Fruit fly (Drosophila melanogaster) whole organism, prepupa: ENCODE data around the gene TyrR.

Experiments used
- Blimp-1 ChIP-seq: fragments of 200-800 bp; sonication (Bioruptor generic); optimal IDR thresholded peaks from 3 replicates; lab custom pipeline; 2017; ENCODE audit warnings: missing biosample characterization, missing genetic modification characterization, mild to moderate bottlenecking, moderate library complexity, missing genetic modification reagents
- CG10631 ChIP-seq: fragments of 200-800 bp; sonication (Bioruptor generic); optimal IDR thresholded peaks from 2 replicates; lab custom pipeline; 2016; ENCODE audit warnings: missing biosample characterization, missing genetic modification characterization
- CG10669 ChIP-seq: fragments of 200-800 bp; sonication (Bioruptor generic); optimal IDR thresholded peaks from 3 replicates; lab custom pipeline; 2018; ENCODE audit warnings: missing biosample characterization, mild to moderate bottlenecking, missing genetic modification characterization, moderate library complexity
- CG11294 ChIP-seq: fragments of 200-800 bp; sonication (Bioruptor generic); IDR thresholded peaks from 2 replicates; pipeline ENCODE4 v1.3.6; 2022; ENCODE audit warnings: missing biosample characterization, missing genetic modification characterization
- CG11902 ChIP-seq: fragments of 200-800 bp; sonication (Bioruptor generic); optimal IDR thresholded peaks from 3 replicates; lab custom pipeline; 2016; ENCODE audit warnings: missing biosample characterization, missing genetic modification characterization
- CG15336 ChIP-seq: fragments of 200-800 bp; sonication (Bioruptor generic); IDR thresholded peaks from 2 replicates; pipeline ENCODE4 v1.3.6; 2022; ENCODE audit warnings: missing biosample characterization, missing genetic modification characterization
- CG1621 ChIP-seq: fragments of 200-800 bp; sonication (Bioruptor generic); optimal IDR thresholded peaks from 3 replicates; lab custom pipeline; 2018; ENCODE audit warnings: missing biosample characterization, mild to moderate bottlenecking, missing genetic modification characterization
- CG16779 ChIP-seq: fragments of 200-800 bp; sonication (Bioruptor generic); optimal IDR thresholded peaks from 3 replicates; lab custom pipeline; 2017; ENCODE audit warnings: missing biosample characterization, mild to moderate bottlenecking, missing genetic modification characterization
- CG3032 ChIP-seq: fragments of 200-800 bp; optimal IDR thresholded peaks from 2 replicates; lab custom pipeline; 2019; ENCODE audit warnings: missing biosample characterization, mild to moderate bottlenecking, missing genetic modification characterization, moderate library complexity
- CG32006 ChIP-seq: fragments of 200-800 bp; sonication (Bioruptor generic); optimal IDR thresholded peaks from 3 replicates; lab custom pipeline; 2017; ENCODE audit warnings: missing biosample characterization, mild to moderate bottlenecking, missing genetic modification characterization
- CG34406 ChIP-seq: fragments of 200-800 bp; sonication (Bioruptor generic); optimal IDR thresholded peaks from 3 replicates; lab custom pipeline; 2016; ENCODE audit warnings: missing biosample characterization, missing genetic modification characterization
- CG4318 ChIP-seq: fragments of 200-800 bp; sonication (Bioruptor generic); optimal IDR thresholded peaks from 3 replicates; lab custom pipeline; 2017; ENCODE audit warnings: missing biosample characterization, mild to moderate bottlenecking, missing genetic modification characterization
- CG6163 ChIP-seq: fragments of 200-800 bp; sonication (Bioruptor generic); IDR thresholded peaks from 3 replicates; pipeline ENCODE4 v1.3.6; 2022; ENCODE audit warnings: missing biosample characterization, missing genetic modification characterization
- CG6792 ChIP-seq: fragments of 200-800 bp; sonication (Bioruptor generic); optimal IDR thresholded peaks from 3 replicates; lab custom pipeline; 2016; ENCODE audit warnings: missing biosample characterization, missing genetic modification characterization
- CG6854 ChIP-seq: fragments of 200-800 bp; sonication (Bioruptor generic); optimal IDR thresholded peaks from 2 replicates; lab custom pipeline; 2017; ENCODE audit warnings: missing biosample characterization, mild to moderate bottlenecking, missing genetic modification characterization
- CG8119 ChIP-seq: fragments of 200-800 bp; sonication (Bioruptor generic); IDR thresholded peaks from 3 replicates; pipeline ENCODE4 v1.3.6; 2022; ENCODE audit warnings: missing biosample characterization, missing genetic modification characterization
- CG8319 ChIP-seq: fragments of 200-800 bp; sonication (Bioruptor generic); optimal IDR thresholded peaks from 3 replicates; lab custom pipeline; 2016; ENCODE audit warnings: missing biosample characterization, missing genetic modification characterization
- CG9139 ChIP-seq: fragments of 200-800 bp; sonication (Bioruptor generic); optimal IDR thresholded peaks from 3 replicates; lab custom pipeline; 2017; ENCODE audit warnings: missing biosample characterization, mild to moderate bottlenecking, missing genetic modification characterization
- Eip75B ChIP-seq: fragments of 200-800 bp; sonication (Bioruptor generic); optimal IDR thresholded peaks from 3 replicates; lab custom pipeline; 2016; ENCODE audit warnings: missing biosample characterization, missing genetic modification characterization
- Eip78C ChIP-seq: fragments of 200-800 bp; sonication (Bioruptor generic); peaks from one replicate; lab custom pipeline; 2016; ENCODE audit warnings: missing biosample characterization, missing genetic modification characterization
- Eip93F ChIP-seq: fragments of 200-800 bp; sonication (Bioruptor generic); optimal IDR thresholded peaks from 2 replicates; lab custom pipeline; 2016; ENCODE audit warnings: missing biosample characterization, mild to moderate bottlenecking, missing genetic modification characterization
- Ets96B ChIP-seq: fragments of 200-800 bp; optimal IDR thresholded peaks from 2 replicates; lab custom pipeline; 2019; ENCODE audit warnings: missing biosample characterization, mild to moderate bottlenecking, missing genetic modification characterization, moderate library complexity
- Gug ChIP-seq: fragments of 200-800 bp; sonication (Bioruptor generic); IDR thresholded peaks from 2 replicates; pipeline ENCODE4 v1.3.6; 2022; ENCODE audit warnings: missing biosample characterization, missing genetic modification characterization
- Hr39 ChIP-seq: fragments of 200-800 bp; sonication (Bioruptor generic); optimal IDR thresholded peaks from 2 replicates; lab custom pipeline; 2016; ENCODE audit warnings: missing biosample characterization, missing genetic modification characterization
- Lpt ChIP-seq: fragments of 200-800 bp; sonication (Bioruptor generic); optimal IDR thresholded peaks from 3 replicates; lab custom pipeline; 2016; ENCODE audit warnings: missing biosample characterization, missing genetic modification characterization
- Sox102F ChIP-seq: fragments of 200-800 bp; sonication (Bioruptor generic); optimal IDR thresholded peaks from 2 replicates; lab custom pipeline; 2016; ENCODE audit warnings: missing biosample characterization, mild to moderate bottlenecking, missing genetic modification characterization
- Sox15 ChIP-seq: fragments of 200-800 bp; sonication (Bioruptor generic); optimal IDR thresholded peaks from 3 replicates; lab custom pipeline; 2016; ENCODE audit warnings: missing biosample characterization, missing genetic modification characterization
- achi ChIP-seq: fragments of 200-800 bp; sonication (Bioruptor generic); optimal IDR thresholded peaks from 3 replicates; lab custom pipeline; 2016; ENCODE audit warnings: missing biosample characterization, missing genetic modification characterization
- acj6 ChIP-seq: fragments of 200-800 bp; sonication (Bioruptor generic); optimal IDR thresholded peaks from 3 replicates; lab custom pipeline; 2016; ENCODE audit warnings: missing biosample characterization, missing genetic modification characterization
- dac ChIP-seq: fragments of 200-800 bp; sonication (Bioruptor generic); optimal IDR thresholded peaks from 2 replicates; lab custom pipeline; 2017; ENCODE audit warnings: missing biosample characterization, mild to moderate bottlenecking, missing genetic modification characterization
- dsx ChIP-seq: fragments of 200-800 bp; optimal IDR thresholded peaks from 3 replicates; lab custom pipeline; 2019; ENCODE audit warnings: missing biosample characterization, mild to moderate bottlenecking, missing genetic modification characterization, moderate library complexity; ENCODE audit not compliant: poor library complexity, severe bottlenecking
- eg ChIP-seq: fragments of 200-800 bp; sonication (Bioruptor generic); IDR thresholded peaks from 3 replicates; pipeline ENCODE4 v1.3.6; 2022; ENCODE audit warnings: missing biosample characterization, missing genetic modification characterization
- fd59A ChIP-seq: fragments of 200-800 bp; sonication (Bioruptor generic); optimal IDR thresholded peaks from 2 replicates; lab custom pipeline; 2017; ENCODE audit warnings: missing biosample characterization, mild to moderate bottlenecking, missing genetic modification characterization, missing genetic modification reagents
- fd85E ChIP-seq: fragments of 200-800 bp; sonication (Bioruptor generic); optimal IDR thresholded peaks from 3 replicates; lab custom pipeline; 2016; ENCODE audit warnings: missing biosample characterization, missing genetic modification characterization
- fkh ChIP-seq: fragments of 200-800 bp; sonication (Bioruptor generic); optimal IDR thresholded peaks from 3 replicates; lab custom pipeline; 2017; ENCODE audit warnings: missing biosample characterization, mild to moderate bottlenecking, missing genetic modification characterization, moderate library complexity
- lz ChIP-seq: fragments of 200-800 bp; sonication (Bioruptor generic); optimal IDR thresholded peaks from 3 replicates; lab custom pipeline; 2016; ENCODE audit warnings: missing biosample characterization, missing genetic modification characterization
- net ChIP-seq: fragments of 200-800 bp; sonication (Bioruptor generic); optimal IDR thresholded peaks from 3 replicates; lab custom pipeline; 2016; ENCODE audit warnings: missing biosample characterization, missing genetic modification characterization
- pdm3 ChIP-seq: fragments of 200-800 bp; sonication (Bioruptor generic); optimal IDR thresholded peaks from 3 replicates; lab custom pipeline; 2016; ENCODE audit warnings: missing biosample characterization, missing genetic modification characterization
- spab ChIP-seq: fragments of 200-800 bp; sonication (Bioruptor generic); optimal IDR thresholded peaks from 2 replicates; lab custom pipeline; 2017; ENCODE audit warnings: missing biosample characterization, mild to moderate bottlenecking, missing genetic modification characterization, missing genetic modification reagents
- ss ChIP-seq, 2 experiments: fragments of 200-800 bp; sonication (Bioruptor generic); optimal IDR thresholded peaks; 2 replicates in 1 of 2; 3 replicates in 1 of 2; lab custom pipeline; 2017 to 2018; ENCODE audit warnings: mild to moderate bottlenecking in 2 of 2, missing biosample characterization in 2 of 2, missing genetic modification characterization in 2 of 2, moderate library complexity in 1 of 2

TyrR gene

dm6 chr3R:17708778-17709476 lies 54.1 kb downstream of the TyrR start (continued):
- TF ChIP-seq eg (peak; percentile 17; the same call in 1 of the 3 replicates), CG6792 (GFP tag; lab: Kevin White, UChicago) (no peak), Eip75B (GFP tag; lab: Kevin White, UChicago) (no peak), fd59A (GFP tag; lab: Kevin White, UChicago) (no peak), CG32006 (GFP tag; lab: Kevin White, UChicago) (peak; percentile 8), CG10631 (GFP tag; lab: Kevin White, UChicago) (no peak), CG15336 (no peak), ss (GFP tag; optimal IDR thresholded peaks at IDR 0.05; lab: Kevin White, UChicago) (no peak), Ets96B (tag; lab: Kevin White, UChicago) (peak; percentile 18), Eip78C (GFP tag; lab: Kevin White, UChicago) (peak; percentile 65), acj6 (no peak), CG8119 (GFP tag; lab: Robert Waterston, UW) (no peak)

dm6 chr3R:17707799-17708198 lies 55.2 kb downstream of the TyrR start:
- no peak for TF ChIP-seq net
- no peak for TF ChIP-seq CG3032
- TF ChIP-seq Sox15 (GFP tag; lab: Kevin White, UChicago), result no peak
- no peak for TF ChIP-seq CG15336
- no peak for TF ChIP-seq fd59A (GFP tag; lab: Kevin White, UChicago)
- no peak for TF ChIP-seq dac (GFP tag; lab: Kevin White, UChicago)

- no peak for TF ChIP-seq Eip93F (GFP tag; lab: Kevin White, UChicago)
- TF ChIP-seq fkh (GFP tag; lab: Kevin White, UChicago), result peak; percentile 30
- peak; percentile 28; the same call in 1 of the 3 replicates for TF ChIP-seq CG6163 (GFP tag; lab: Robert Waterston, UW)
Measured at dm6 chr3R:17706971-17707406, 56.0 kb downstream of the TyrR start.

DNA sequence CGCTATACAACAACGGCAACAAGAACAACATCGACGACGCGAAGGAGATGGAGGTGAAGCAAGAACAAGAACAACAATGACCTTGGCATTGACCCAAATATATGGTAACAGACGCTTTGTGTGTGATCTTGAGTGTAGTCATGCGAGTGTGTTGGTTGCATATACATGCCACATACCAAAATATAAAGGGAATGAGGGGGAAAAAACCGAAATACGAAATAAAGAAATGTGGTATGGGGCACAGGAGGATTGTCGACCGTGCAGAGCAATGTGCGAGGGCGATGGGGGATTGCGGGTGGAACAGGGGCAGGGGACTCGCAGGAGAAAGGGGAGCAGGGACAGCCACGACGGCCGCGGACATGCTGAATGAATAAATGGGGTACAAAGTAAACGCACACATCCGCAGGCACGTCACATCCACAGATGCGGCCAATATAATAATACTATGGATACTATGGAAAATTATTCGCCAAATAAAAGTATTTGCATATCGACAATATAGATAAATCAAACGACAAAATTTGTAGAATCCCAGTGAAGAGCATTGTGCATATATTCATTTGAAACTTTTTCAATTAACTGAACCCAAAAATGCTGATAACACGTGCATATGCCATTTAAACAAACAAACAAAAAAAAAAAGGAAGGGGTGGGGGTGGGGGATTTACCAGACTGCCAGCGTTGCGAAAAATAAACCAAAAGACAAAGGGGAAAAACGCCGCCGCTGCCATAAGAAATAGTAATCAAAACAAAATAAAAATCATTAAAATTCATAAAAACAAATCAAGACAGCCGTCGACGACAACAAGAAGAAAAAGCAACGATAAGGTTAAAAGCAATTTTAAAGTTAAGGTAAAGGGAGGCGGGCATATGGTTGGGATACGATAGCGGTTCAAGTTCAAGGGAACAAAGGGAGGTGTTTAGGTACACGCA lies 56.8 kb downstream of the TyrR start:
- TF ChIP-seq CG16779 (tag; lab: Kevin White, UChicago) (peak; percentile 40), Sox102F (GFP tag; lab: Kevin White, UChicago) (no peak), pdm3 (GFP tag; lab: Kevin White, UChicago) (no peak), CG6854 (GFP tag; lab: Kevin White, UChicago) (no peak), CG1621 (no peak), acj6 (peak; percentile 25), Blimp-1 (GFP tag; lab: Kevin White, UChicago) (peak; percentile 32), CG10669 (peak; percentile 35), ss (GFP tag; optimal IDR thresholded peaks at IDR 0.05; lab: Kevin White, UChicago) (peak; percentile 38 to 62), Eip75B (GFP tag; lab: Kevin White, UChicago) (peak; percentile 66), Hr39 (GFP tag; lab: Kevin White, UChicago) (no peak), CG9139 (GFP tag; lab: Kevin White, UChicago) (peak; percentile 6), CG15336 (no peak), Sox15 (GFP tag; lab: Kevin White, UChicago) (no peak), dsx (GFP tag; lab: Kevin White, UChicago) (peak; percentile 17), Gug (GFP tag; lab: Robert Waterston, UW) (no peak), CG34406 (peak; percentile 24), CG4318 (GFP tag; lab: Kevin White, UChicago) (no peak), fd59A (GFP tag; lab: Kevin White, UChicago) (peak; percentile 11), CG6792 (GFP tag; lab: Kevin White, UChicago) (no peak), CG11902 (GFP tag; lab: Kevin White, UChicago) (no peak), dac (GFP tag; lab: Kevin White, UChicago) (no peak), Lpt (GFP tag; lab: Kevin White, UChicago) (no peak), eg (no peak), spab (peak; percentile 18), fd85E (GFP tag; lab: Kevin White, UChicago) (no peak), Eip93F (GFP tag; lab: Kevin White, UChicago) (no peak), CG10631 (GFP tag; lab: Kevin White, UChicago) (no peak), achi (GFP tag; lab: Kevin White, UChicago) (no peak), CG11294 (GFP tag; lab: Robert Waterston, UW) (no peak), CG8319 (GFP tag; lab: Kevin White, UChicago) (no peak), lz (no peak)
